Worm (Caenorhabditis elegans): ENCODE measurements around the gene F41G3.21.

The F41G3.21 gene

DNA sequence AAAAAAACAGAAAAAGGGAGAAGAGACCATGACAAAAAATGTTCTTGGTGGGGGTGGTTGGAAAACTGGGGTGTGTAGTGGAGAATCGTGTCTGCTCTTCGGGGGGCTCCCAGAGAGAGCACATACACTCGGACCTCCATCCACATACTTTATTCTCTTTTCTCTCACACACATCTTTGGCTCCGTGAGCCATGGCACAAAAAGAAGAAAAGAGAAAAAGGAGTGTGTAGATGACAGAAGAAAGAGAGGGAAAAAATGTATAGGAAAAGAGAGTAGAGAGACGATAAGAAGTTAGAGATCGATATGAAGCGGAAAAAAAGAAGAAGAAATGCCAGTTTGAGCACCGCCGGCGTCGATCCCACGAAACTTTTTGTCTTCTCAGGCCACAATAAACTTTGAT lies 43.8 kb downstream of the F41G3.21 start:
- peak; percentile 32; the same call in 1 of the 2 replicates for TF ChIP-seq nhr-19 (GFP tag; conservative IDR thresholded peaks at IDR 0.05)
- TF ChIP-seq nhr-47 (tag; optimal IDR thresholded peaks at IDR 0.05): peak; percentile 29
- no peak for TF ChIP-seq snpc-4 (tag; optimal IDR thresholded peaks at IDR 0.05)
- TF ChIP-seq tlp-1 (tag; optimal IDR thresholded peaks at IDR 0.05): no peak
- TF ChIP-seq fkh-4 (tag; optimal IDR thresholded peaks at IDR 0.05; ENCODE audit: borderline replicate concordance): no peak
- no peak for TF ChIP-seq unc-130 (tag; optimal IDR thresholded peaks at IDR 0.05)
- peak; percentile 8 for TF ChIP-seq nhr-20 (tag; optimal IDR thresholded peaks at IDR 0.05)
- TF ChIP-seq egl-27 (tag; optimal IDR thresholded peaks at IDR 0.05): no peak
- TF ChIP-seq nhr-71 (tag; optimal IDR thresholded peaks at IDR 0.05): peak; percentile 62
- TF ChIP-seq dsc-1 (tag; optimal IDR thresholded peaks at IDR 0.05): peak; percentile 14
- TF ChIP-seq unc-30 (tag; optimal IDR thresholded peaks at IDR 0.05): no peak
- TF ChIP-seq fos-1 (tag; optimal IDR thresholded peaks at IDR 0.05): no peak
- TF ChIP-seq lin-15B (tag; optimal IDR thresholded peaks at IDR 0.05): no peak
- TF ChIP-seq ztf-4 (tag; optimal IDR thresholded peaks at IDR 0.05): no peak
- no peak for TF ChIP-seq unc-98 (GFP tag; IDR thresholded peaks at IDR 0.05)
- TF ChIP-seq skn-1 (tag; optimal IDR thresholded peaks at IDR 0.05): no peak
- TF ChIP-seq zag-1 (tag; optimal IDR thresholded peaks at IDR 0.05): no peak
- TF ChIP-seq lsy-2 (tag; optimal IDR thresholded peaks at IDR 0.05): peak; percentile 9 to 66
- peak; percentile 90 for TF ChIP-seq lin-14 (GFP tag; optimal IDR thresholded peaks at IDR 0.05)
- TF ChIP-seq nhr-12 (tag; optimal IDR thresholded peaks at IDR 0.05): no peak
- TF ChIP-seq isw-1 (GFP tag; IDR thresholded peaks at IDR 0.05): 0 out of 2 replicates have a peak, but pooled peaks have one; percentile 19
- TF ChIP-seq fkh-8 (tag; optimal IDR thresholded peaks at IDR 0.05): no peak
- no peak for TF ChIP-seq unc-86 (tag; optimal IDR thresholded peaks at IDR 0.05)
- TF ChIP-seq unc-62 (GFP tag; optimal IDR thresholded peaks at IDR 0.05): no peak
- no peak for TF ChIP-seq C04F5.9 (tag; optimal IDR thresholded peaks at IDR 0.05)
- peak in 2 of 3 experiments; percentile 33 to 57 for TF ChIP-seq ceh-82 (tag; optimal IDR thresholded peaks at IDR 0.05)
- TF ChIP-seq irx-1 (tag; optimal IDR thresholded peaks at IDR 0.05): no peak
- no peak for TF ChIP-seq pqm-1 (tag; optimal IDR thresholded peaks at IDR 0.05)
- TF ChIP-seq hpl-2 (GFP tag; optimal IDR thresholded peaks at IDR 0.05): no peak
- TF ChIP-seq grh-1 (GFP tag; IDR thresholded peaks at IDR 0.05): no peak
- no peak for TF ChIP-seq pax-3 (tag; optimal IDR thresholded peaks at IDR 0.05)
- TF ChIP-seq ama-1 (optimal IDR thresholded peaks at IDR 0.05): no peak
- no peak for TF ChIP-seq zip-4 (GFP tag; optimal IDR thresholded peaks at IDR 0.05)
- TF ChIP-seq nhr-11 (tag; optimal IDR thresholded peaks at IDR 0.05): no peak
- TF ChIP-seq mep-1 (tag; optimal IDR thresholded peaks at IDR 0.05): peak; percentile 40
- TF ChIP-seq Y116A8C.19 (tag; optimal IDR thresholded peaks at IDR 0.05; ENCODE audit: borderline replicate concordance): no peak
- no peak for TF ChIP-seq lir-3 (tag; optimal IDR thresholded peaks at IDR 0.05; ENCODE audit: poor library complexity)
- TF ChIP-seq fkh-10 (GFP tag; optimal IDR thresholded peaks at IDR 0.05): peak; percentile 8
- no peak for TF ChIP-seq ets-5 (GFP tag; IDR thresholded peaks at IDR 0.05)
- TF ChIP-seq tbx-2 (tag; optimal IDR thresholded peaks at IDR 0.05): peak; percentile 13
- TF ChIP-seq lin-35 (GFP tag; optimal IDR thresholded peaks at IDR 0.05): peak in 1 of 2 experiments; percentile 18
- peak; percentile 23 for TF ChIP-seq C16A3.4 (tag; optimal IDR thresholded peaks at IDR 0.05)
- TF ChIP-seq alr-1 (tag; optimal IDR thresholded peaks at IDR 0.05; ENCODE audit: borderline replicate concordance): no peak
- TF ChIP-seq jun-1 (tag; optimal IDR thresholded peaks at IDR 0.05): no peak
- TF ChIP-seq nhr-76 (tag; optimal IDR thresholded peaks at IDR 0.05): no peak
- no peak for TF ChIP-seq sptf-1 (tag; optimal IDR thresholded peaks at IDR 0.05)
- TF ChIP-seq mef-2 (tag; optimal IDR thresholded peaks at IDR 0.05): no peak
- TF ChIP-seq F16B12.6 (tag; optimal IDR thresholded peaks at IDR 0.05): no peak
- no peak for TF ChIP-seq nhr-28 (tag; optimal IDR thresholded peaks at IDR 0.05)
- TF ChIP-seq rnt-1 (tag; optimal IDR thresholded peaks at IDR 0.05): peak; percentile 49
- no peak for TF ChIP-seq aly-2 (tag; optimal IDR thresholded peaks at IDR 0.05)
- TF ChIP-seq snu-23 (GFP tag; optimal IDR thresholded peaks at IDR 0.05): peak; percentile 58
- peak in 1 of 3 experiments; percentile 13 for TF ChIP-seq dpl-1 (GFP tag; optimal IDR thresholded peaks at IDR 0.05)
- TF ChIP-seq efl-1 (optimal IDR thresholded peaks at IDR 0.05): peak; percentile 14 to 28
- peak in 1 of 2 experiments; percentile 18 for TF ChIP-seq efl-1 (GFP tag; optimal IDR thresholded peaks at IDR 0.05 in 1 of 2)

Data from whole organism, L1 larva.